Worm (Caenorhabditis elegans): ENCODE data around the gene C29F3.3.
A peak's percentile ranks its signal among the peaks of the same experiment; 100 is the strongest.

ce11 chrV:15394906-15395305 lies 47.7 kb upstream of the C29F3.3 start, which contains the start of gene T06E6.1:
- TF ChIP-seq nhr-23 (tag; optimal IDR thresholded peaks at IDR 0.05), result no peak
- TF ChIP-seq ama-1 (optimal IDR thresholded peaks at IDR 0.05), result no peak
- TF ChIP-seq lin-39 (tag; optimal IDR thresholded peaks at IDR 0.05), result no peak
- TF ChIP-seq skn-1 (tag; optimal IDR thresholded peaks at IDR 0.05), result no peak
- peak; percentile 68 for TF ChIP-seq gmeb-1 (tag; optimal IDR thresholded peaks at IDR 0.05)

Measured in whole organism, L2 larva.